Worm (Caenorhabditis elegans) whole organism, L3 larva: ENCODE measurements around the gene btb-22.

ENCODE experiments used
- R02D3.7 ChIP-seq: fragments of 150-350 bp; optimal IDR thresholded peaks from 2 replicates; lab custom pipeline; 2014; ENCODE audit warnings: missing biosample characterization, missing genetic modification characterization
- ZK546.5 ChIP-seq: sonication (generic microtip); optimal IDR thresholded peaks from 2 replicates; lab custom pipeline; 2017; ENCODE audit warnings: missing biosample characterization, missing genetic modification characterization
- aly-2 ChIP-seq: fragments of 150-350 bp; optimal IDR thresholded peaks from 2 replicates; lab custom pipeline; 2014; ENCODE audit warnings: missing biosample characterization, missing genetic modification characterization
- ama-1 ChIP-seq: fragments of 150-350 bp; optimal IDR thresholded peaks from 2 replicates; lab custom pipeline; 2018
- ceh-28 ChIP-seq: fragments of 150-350 bp; optimal IDR thresholded peaks from 2 replicates; lab custom pipeline; 2014; ENCODE audit warnings: missing biosample characterization, missing genetic modification reagents, missing genetic modification characterization
- daf-12 ChIP-seq: fragments of 150-350 bp; optimal IDR thresholded peaks from 2 replicates; lab custom pipeline; 2014; ENCODE audit warnings: missing biosample characterization, missing genetic modification reagents, missing genetic modification characterization
- egl-5 ChIP-seq: fragments of 150-350 bp; optimal IDR thresholded peaks from 2 replicates; lab custom pipeline; 2017; ENCODE audit warnings: missing biosample characterization, missing genetic modification reagents, missing genetic modification characterization, inconsistent platforms
- elt-1 ChIP-seq: fragments of 150-350 bp; optimal IDR thresholded peaks from 2 replicates; lab custom pipeline; 2014; ENCODE audit warnings: missing biosample characterization, missing genetic modification characterization
- elt-2 ChIP-seq: sonication (generic microtip); optimal IDR thresholded peaks from 2 replicates; lab custom pipeline; 2016; ENCODE audit warnings: missing genetic modification reagents, mild to moderate bottlenecking, missing genetic modification characterization, missing compliant biosample characterization
- eor-1 ChIP-seq, 2 experiments: fragments of 150-350 bp; optimal IDR thresholded peaks; 2 replicates each; lab custom pipeline; 2014 to 2018; ENCODE audit warnings: missing biosample characterization in 2 of 2, missing genetic modification characterization in 2 of 2
- fkh-10 ChIP-seq: sonication (generic microtip); optimal IDR thresholded peaks from 2 replicates; lab custom pipeline; 2017; ENCODE audit warnings: missing biosample characterization, missing genetic modification reagents, missing genetic modification characterization
- fkh-2 ChIP-seq: fragments of 150-350 bp; optimal IDR thresholded peaks from 2 replicates; lab custom pipeline; 2014; ENCODE audit warnings: missing biosample characterization, missing genetic modification reagents, missing genetic modification characterization
- hmg-11 ChIP-seq: sonication (generic microtip); optimal IDR thresholded peaks from 2 replicates; lab custom pipeline; 2016; ENCODE audit warnings: missing genetic modification characterization, missing compliant biosample characterization
- jun-1 ChIP-seq: fragments of 150-350 bp; optimal IDR thresholded peaks from 2 replicates; lab custom pipeline; 2014; ENCODE audit warnings: missing biosample characterization, missing genetic modification reagents, missing genetic modification characterization
- lin-15B ChIP-seq: fragments of 150-350 bp; optimal IDR thresholded peaks from 2 replicates; lab custom pipeline; 2014; ENCODE audit warnings: missing biosample characterization, missing genetic modification characterization
- lin-39 ChIP-seq: fragments of 150-350 bp; optimal IDR thresholded peaks from 2 replicates; lab custom pipeline; 2018; ENCODE audit warnings: missing biosample characterization, missing genetic modification reagents, missing genetic modification characterization
- lsy-12 ChIP-seq: sonication (generic microtip); optimal IDR thresholded peaks from 2 replicates; lab custom pipeline; 2016; ENCODE audit warnings: mild to moderate bottlenecking, missing genetic modification characterization, missing compliant biosample characterization
- mml-1 ChIP-seq: fragments of 150-350 bp; sonication (generic microtip); optimal IDR thresholded peaks from 3 replicates; lab custom pipeline; 2014; ENCODE audit warnings: missing biosample characterization, missing genetic modification characterization
- nfya-1 ChIP-seq: sonication (generic microtip); optimal IDR thresholded peaks from 2 replicates; lab custom pipeline; 2017; ENCODE audit warnings: missing genetic modification characterization, mild to moderate bottlenecking, missing compliant biosample characterization, antibody characterized with exemption, moderate library complexity; ENCODE audit not compliant: insufficient read depth
- nhr-11 ChIP-seq: fragments of 150-350 bp; optimal IDR thresholded peaks from 2 replicates; lab custom pipeline; 2014; ENCODE audit warnings: missing biosample characterization, missing genetic modification characterization
- nhr-23 ChIP-seq: fragments of 150-350 bp; optimal IDR thresholded peaks from 2 replicates; lab custom pipeline; 2014; ENCODE audit warnings: missing biosample characterization, missing genetic modification reagents, missing genetic modification characterization
- nhr-237 ChIP-seq: fragments of 150-350 bp; optimal IDR thresholded peaks from 2 replicates; lab custom pipeline; 2014; ENCODE audit warnings: missing biosample characterization, missing genetic modification characterization
- nhr-25 ChIP-seq: sonication (generic microtip); optimal IDR thresholded peaks from 2 replicates; lab custom pipeline; 2017; ENCODE audit warnings: missing biosample characterization, missing genetic modification characterization
- nhr-28 ChIP-seq: fragments of 150-350 bp; optimal IDR thresholded peaks from 2 replicates; lab custom pipeline; 2014; ENCODE audit warnings: missing biosample characterization, missing genetic modification characterization
- nhr-43 ChIP-seq: sonication (generic microtip); optimal IDR thresholded peaks from 2 replicates; lab custom pipeline; 2016; ENCODE audit warnings: mild to moderate bottlenecking, missing genetic modification characterization, missing compliant biosample characterization; ENCODE audit not compliant: poor library complexity, severe bottlenecking
- nhr-67 ChIP-seq: fragments of 150-350 bp; optimal IDR thresholded peaks from 2 replicates; lab custom pipeline; 2014; ENCODE audit warnings: missing biosample characterization, missing genetic modification characterization
- nhr-77 ChIP-seq: fragments of 150-350 bp; optimal IDR thresholded peaks from 2 replicates; lab custom pipeline; 2014; ENCODE audit warnings: missing biosample characterization, missing genetic modification characterization
- pha-4 ChIP-seq: fragments of 150-350 bp; optimal IDR thresholded peaks from 2 replicates; lab custom pipeline; 2014; ENCODE audit warnings: missing biosample characterization, missing genetic modification reagents, missing genetic modification characterization
- pqm-1 ChIP-seq: fragments of 150-350 bp; optimal IDR thresholded peaks from 2 replicates; lab custom pipeline; 2017; ENCODE audit warnings: missing biosample characterization, missing genetic modification characterization, inconsistent platforms
- sea-2 ChIP-seq: fragments of 150-350 bp; sonication (generic microtip); optimal IDR thresholded peaks from 4 replicates; lab custom pipeline; 2014; ENCODE audit warnings: missing biosample characterization, missing genetic modification reagents, missing genetic modification characterization
- snpc-4 ChIP-seq: fragments of 150-350 bp; optimal IDR thresholded peaks from 2 replicates; lab custom pipeline; 2014; ENCODE audit warnings: missing biosample characterization, missing genetic modification characterization
- tbx-2 ChIP-seq: sonication (generic microtip); optimal IDR thresholded peaks from 2 replicates; lab custom pipeline; 2016; ENCODE audit warnings: mild to moderate bottlenecking, missing genetic modification characterization, missing compliant biosample characterization
- unc-62 ChIP-seq: fragments of 150-350 bp; sonication (generic microtip); optimal IDR thresholded peaks from 4 replicates; lab custom pipeline; 2014; ENCODE audit warnings: missing biosample characterization, missing genetic modification reagents, missing genetic modification characterization
- zag-1 ChIP-seq: fragments of 150-350 bp; optimal IDR thresholded peaks from 2 replicates; lab custom pipeline; 2014; ENCODE audit warnings: missing biosample characterization, missing genetic modification characterization
- ztf-4 ChIP-seq: fragments of 150-350 bp; optimal IDR thresholded peaks from 2 replicates; lab custom pipeline; 2014; ENCODE audit warnings: missing biosample characterization, missing genetic modification characterization

btb-22 gene

DNA sequence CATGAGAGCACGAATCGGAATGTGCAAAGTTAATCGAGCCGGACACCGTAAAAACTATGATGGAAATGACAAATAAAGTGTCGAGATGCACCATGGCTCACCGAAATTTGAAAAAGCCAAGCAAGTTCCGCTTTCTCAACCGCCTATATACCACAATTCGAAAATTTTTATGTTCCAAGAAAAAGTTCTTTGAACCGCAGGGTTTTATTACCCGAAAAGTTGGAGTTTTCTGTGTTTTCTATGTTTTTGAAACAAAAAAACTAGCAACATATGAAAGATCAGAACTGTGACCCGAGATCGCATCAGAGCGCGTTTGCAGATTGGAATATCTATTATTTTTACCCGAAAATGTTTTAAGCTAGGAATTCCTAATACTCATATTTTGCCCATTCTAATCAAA is 27.5 kb downstream of the btb-22 start, which contains the start of gene Y46D2A.3:
Gene Y46D2A.3, minus strand, starts transcription at position 101 of the 400 bp plus-strand sequence.
- no peak for TF ChIP-seq tbx-2 (tag; lab: Kevin White, UChicago)
- TF ChIP-seq lin-39 (tag; lab: Kevin White, UChicago): no peak
- TF ChIP-seq nhr-25 (tag; lab: Kevin White, UChicago): no peak
- no peak for TF ChIP-seq mml-1 (tag; lab: Kevin White, UChicago)
- no peak for TF ChIP-seq nhr-43
- TF ChIP-seq nhr-11: no peak
- TF ChIP-seq eor-1 (tag; optimal IDR thresholded peaks at IDR 0.05; lab: Kevin White, UChicago): no peak
- TF ChIP-seq ama-1 (lab: Kevin White, UChicago): no peak
- TF ChIP-seq egl-5: no peak
- no peak for TF ChIP-seq R02D3.7 (tag; lab: Kevin White, UChicago)
- no peak for TF ChIP-seq nhr-23 (tag; lab: Kevin White, UChicago)
- no peak for TF ChIP-seq lsy-12 (tag; lab: Kevin White, UChicago)
- no peak for TF ChIP-seq elt-1 (tag; lab: Kevin White, UChicago)

DNA sequence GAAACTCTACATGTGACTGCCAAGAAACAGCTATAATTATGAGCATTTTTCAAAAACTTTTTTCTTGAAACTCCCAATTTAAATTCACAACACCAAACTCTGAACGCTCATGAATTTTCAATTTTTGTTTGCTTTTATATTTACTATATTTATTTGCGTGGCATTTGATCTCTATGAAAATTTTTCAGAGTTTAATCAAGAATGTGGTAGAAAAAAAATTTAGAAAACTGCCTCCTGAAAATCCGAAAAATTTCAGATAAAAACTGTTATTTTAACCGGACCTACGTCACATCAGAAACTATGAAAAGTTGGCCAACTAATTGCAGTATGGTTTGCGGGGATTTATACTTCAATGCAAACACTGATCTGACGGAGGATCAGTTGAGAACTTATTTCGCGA is 32.5 kb downstream of the btb-22 start, which contains the start of gene irld-27:
Gene irld-27, plus strand, starts transcription at position 301 of the 400 bp plus-strand sequence.
- TF ChIP-seq lin-15B (no peak), nhr-23 (tag; lab: Kevin White, UChicago) (no peak), nhr-237 (tag; lab: Kevin White, UChicago) (no peak), sea-2 (GFP tag; lab: Kevin White, UChicago) (no peak), daf-12 (tag; lab: Kevin White, UChicago) (no peak), ZK546.5 (tag; lab: Kevin White, UChicago) (no peak), jun-1 (tag; lab: Kevin White, UChicago) (no peak), nhr-25 (tag; lab: Kevin White, UChicago) (no peak), elt-2 (no peak), zag-1 (tag; lab: Kevin White, UChicago) (no peak), mml-1 (tag; lab: Kevin White, UChicago) (no peak), nhr-43 (no peak), fkh-10 (GFP tag; lab: Kevin White, UChicago) (no peak), egl-5 (no peak), hmg-11 (tag; lab: Kevin White, UChicago) (no peak), R02D3.7 (tag; lab: Kevin White, UChicago) (no peak)

DNA sequence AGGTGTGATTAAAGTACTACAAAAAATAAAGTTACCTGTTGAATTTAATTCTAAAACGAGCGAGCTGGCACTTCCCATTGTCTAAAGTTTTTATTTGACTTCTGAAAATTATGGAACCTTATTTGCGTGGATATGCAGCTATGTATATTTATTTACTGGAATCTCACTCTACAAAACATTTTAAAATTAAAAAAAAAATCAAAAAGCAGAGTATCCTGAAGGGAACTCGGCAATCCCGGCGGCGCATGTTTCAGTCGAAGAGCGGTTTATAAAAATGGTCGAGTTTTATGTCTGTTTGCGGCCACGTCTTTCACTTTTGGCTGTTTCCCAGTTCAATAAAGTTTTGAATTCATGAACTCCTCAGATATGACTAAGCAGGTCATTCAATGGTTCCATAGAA is 37.5 kb downstream of the btb-22 start, which contains the start of gene F14D2.19:
Gene F14D2.19, minus strand, starts transcription at position 101 of the 400 bp plus-strand sequence.
- TF ChIP-seq snpc-4 (tag; lab: Kevin White, UChicago) (no peak), zag-1 (tag; lab: Kevin White, UChicago) (no peak), lsy-12 (tag; lab: Kevin White, UChicago) (no peak), fkh-10 (GFP tag; lab: Kevin White, UChicago) (no peak), jun-1 (tag; lab: Kevin White, UChicago) (no peak), nhr-67 (tag; lab: Kevin White, UChicago) (no peak), lin-15B (no peak), fkh-2 (tag; lab: Kevin White, UChicago) (no peak), pqm-1 (tag; lab: Kevin White, UChicago) (no peak), nhr-23 (tag; lab: Kevin White, UChicago) (no peak), sea-2 (GFP tag; lab: Kevin White, UChicago) (no peak), nhr-77 (no peak), egl-5 (no peak)

DNA sequence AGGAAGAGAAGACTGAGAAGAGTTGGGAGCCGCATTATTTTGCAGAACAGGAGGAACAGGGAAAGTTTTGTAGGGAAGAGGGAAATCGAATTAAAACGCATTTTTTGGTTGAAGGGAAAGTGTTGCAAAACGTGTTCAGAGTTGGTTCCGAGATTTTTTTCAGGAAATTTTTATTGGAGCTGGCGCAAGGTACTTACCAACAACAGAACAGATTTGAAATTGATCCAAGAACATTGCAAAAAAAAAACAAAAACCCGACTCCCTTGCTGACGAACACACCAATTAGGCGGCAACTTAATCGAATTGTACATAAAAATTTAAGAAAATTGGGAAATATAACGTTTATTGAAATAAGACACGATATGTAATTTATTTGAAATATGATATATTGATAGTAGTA is 39.0 kb downstream of the btb-22 start, which contains the start of gene F14D2.7:
Gene F14D2.7, minus strand, starts transcription at position 101 of the 400 bp plus-strand sequence.
- TF ChIP-seq nhr-25 (tag; lab: Kevin White, UChicago) (no peak), hmg-11 (tag; lab: Kevin White, UChicago) (no peak), sea-2 (GFP tag; lab: Kevin White, UChicago) (no peak), unc-62 (GFP tag; lab: Kevin White, UChicago) (no peak), R02D3.7 (tag; lab: Kevin White, UChicago) (no peak), nfya-1 (tag; lab: Kevin White, UChicago) (no peak), tbx-2 (tag; lab: Kevin White, UChicago) (no peak), aly-2 (tag; lab: Kevin White, UChicago) (no peak), ZK546.5 (tag; lab: Kevin White, UChicago) (no peak), pha-4 (tag; lab: Kevin White, UChicago) (no peak), nhr-67 (tag; lab: Kevin White, UChicago) (no peak), nhr-28 (tag; lab: Kevin White, UChicago) (no peak), ceh-28 (tag; lab: Kevin White, UChicago) (no peak), egl-5 (no peak), ztf-4 (tag; lab: Kevin White, UChicago) (no peak), lin-39 (tag; lab: Kevin White, UChicago) (no peak)
- TF ChIP-seq, all 47 proteins: peak for 0
